Fruit fly (Drosophila melanogaster) whole organism, wandering third instar larva: ENCODE measurements around the gene CG42789.

Experiments used
- Myc ChIP-seq: fragments of >200 bp; optimal IDR thresholded peaks from 2 replicates; lab custom pipeline; 2017
- rgr ChIP-seq: fragments of 200-800 bp; sonication (Bioruptor generic); optimal IDR thresholded peaks from 3 replicates; lab custom pipeline; 2016; ENCODE audit warnings: missing biosample characterization, mild to moderate bottlenecking, missing genetic modification characterization

- TF ChIP-seq Myc (lab: Kevin White, UChicago) (no peak), rgr (GFP tag; lab: Kevin White, UChicago) (no peak)
Measured at dm6 chr3R:26784108-26784507, at the start of gene CG42789.
